Worm (Caenorhabditis elegans): ENCODE measurements around the gene C28F5.1.

The C28F5.1 gene

ce11 chrII:7478487-7479234, 26.4 kb upstream of the C28F5.1 start, which contains the start of the genes aka-1 and ubc-6:
Gene aka-1 (minus strand): TSS chrII:7478537.
Gene ubc-6 (plus strand): TSS chrII:7479187.
- TF ChIP-seq elt-2 (tag; optimal IDR thresholded peaks at IDR 0.05) (no peak), lin-11 (tag; optimal IDR thresholded peaks at IDR 0.05) (no peak), unc-42 (tag; optimal IDR thresholded peaks at IDR 0.05) (peak; percentile 78), pqm-1 (tag; optimal IDR thresholded peaks at IDR 0.05) (peak; percentile 42), F13H6.1 (tag; optimal IDR thresholded peaks at IDR 0.05) (peak; percentile 55), pha-2 (tag; optimal IDR thresholded peaks at IDR 0.05) (no peak), ceh-14 (tag; optimal IDR thresholded peaks at IDR 0.05) (peak; percentile 72), fkh-6 (tag; optimal IDR thresholded peaks at IDR 0.05) (no peak), nhr-232 (tag; optimal IDR thresholded peaks at IDR 0.05) (no peak), pha-4 (tag; optimal IDR thresholded peaks at IDR 0.05) (no peak), gmeb-2 (tag; optimal IDR thresholded peaks at IDR 0.05) (peak; percentile 13), rnt-1 (tag; optimal IDR thresholded peaks at IDR 0.05) (peak; percentile 86), ceh-34 (tag; optimal IDR thresholded peaks at IDR 0.05) (peak; percentile 70), ceh-2 (tag; optimal IDR thresholded peaks at IDR 0.05) (peak; percentile 54), elt-4 (tag; optimal IDR thresholded peaks at IDR 0.05) (no peak), sox-2 (GFP tag; IDR thresholded peaks at IDR 0.05) (no peak), unc-3 (GFP tag; conservative IDR thresholded peaks at IDR 0.05) (0 out of 2 replicates have a peak, but pooled peaks have one; percentile 17), unc-3 (tag; optimal IDR thresholded peaks at IDR 0.05) (no peak), unc-55 (GFP tag; optimal IDR thresholded peaks at IDR 0.05) (peak; percentile 1), dve-1 (tag; optimal IDR thresholded peaks at IDR 0.05) (no peak), ceh-31 (tag; optimal IDR thresholded peaks at IDR 0.05) (peak; percentile 93), tbx-2 (tag; optimal IDR thresholded peaks at IDR 0.05) (peak; percentile 90), ceh-45 (GFP tag; IDR thresholded peaks at IDR 0.05) (peak; percentile 44; the same call in 1 of the 2 replicates), tbx-7 (tag; optimal IDR thresholded peaks at IDR 0.05) (peak; percentile 55), ref-2 (tag; optimal IDR thresholded peaks at IDR 0.05) (peak; percentile 84), ceh-24 (tag; optimal IDR thresholded peaks at IDR 0.05) (no peak), pros-1 (tag; optimal IDR thresholded peaks at IDR 0.05) (no peak), ceh-18 (tag; optimal IDR thresholded peaks at IDR 0.05) (peak; percentile 75), hlh-30 (tag; optimal IDR thresholded peaks at IDR 0.05; ENCODE audit: insufficient read depth) (peak; percentile 69), nhr-11 (tag; optimal IDR thresholded peaks at IDR 0.05) (no peak), fax-1 (tag; optimal IDR thresholded peaks at IDR 0.05) (peak; percentile 72), hlh-6 (tag; optimal IDR thresholded peaks at IDR 0.05) (peak; percentile 67), dmd-4 (tag; optimal IDR thresholded peaks at IDR 0.05; ENCODE audit: borderline replicate concordance) (peak; percentile 63), ama-1 (optimal IDR thresholded peaks at IDR 0.05) (no peak), ztf-16 (tag; optimal IDR thresholded peaks at IDR 0.05) (peak; percentile 18), ets-4 (tag; optimal IDR thresholded peaks at IDR 0.05) (peak; percentile 49), hlh-8 (tag; optimal IDR thresholded peaks at IDR 0.05) (peak; percentile 53), C08G9.2 (tag; optimal IDR thresholded peaks at IDR 0.05) (peak; percentile 68), pax-1 (tag; optimal IDR thresholded peaks at IDR 0.05) (no peak), syd-9 (tag; optimal IDR thresholded peaks at IDR 0.05) (no peak), ceh-19 (GFP tag; optimal IDR thresholded peaks at IDR 0.05) (no peak), unc-86 (tag; optimal IDR thresholded peaks at IDR 0.05) (no peak), nfya-1 (tag; optimal IDR thresholded peaks at IDR 0.05) (peak; percentile 64), ceh-6 (GFP tag; optimal IDR thresholded peaks at IDR 0.05) (peak; percentile 23), hlh-15 (tag; optimal IDR thresholded peaks at IDR 0.05) (no peak), ttx-3 (tag; optimal IDR thresholded peaks at IDR 0.05) (no peak), zip-5 (tag; optimal IDR thresholded peaks at IDR 0.05) (peak; percentile 31), lim-6 (tag; optimal IDR thresholded peaks at IDR 0.05) (peak; percentile 64), sox-4 (tag; optimal IDR thresholded peaks at IDR 0.05) (no peak), madf-2 (tag; optimal IDR thresholded peaks at IDR 0.05) (peak; percentile 38)
